Worm (Caenorhabditis elegans) whole organism, young adult: ENCODE data around the gene lgmn-1.

Source experiments
- F10E7.11 ChIP-seq: sonication (generic microtip); optimal IDR thresholded peaks from 2 replicates; lab custom pipeline; 2017; ENCODE audit warnings: mild to moderate bottlenecking, missing genetic modification characterization, moderate library complexity, missing compliant biosample characterization
- Y53G8AR.9 ChIP-seq: fragments of 200-800 bp; sonication (Bioruptor generic); conservative IDR thresholded peaks from 2 replicates; pipeline ENCODE4 v1.3.6; 2022; ENCODE audit warnings: missing genetic modification reagents, missing genetic modification characterization, missing compliant biosample characterization
- attf-5 ChIP-seq: fragments of 200-800 bp; sonication (Bioruptor generic); optimal IDR thresholded peaks from 2 replicates; lab custom pipeline; 2018; ENCODE audit warnings: mild to moderate bottlenecking, missing genetic modification characterization, missing compliant biosample characterization
- dpl-1 ChIP-seq: fragments of 150-350 bp; optimal IDR thresholded peaks from 2 replicates; lab custom pipeline; 2014; ENCODE audit warnings: missing biosample characterization, missing genetic modification reagents, missing genetic modification characterization
- nhr-80 ChIP-seq: sonication (generic microtip); optimal IDR thresholded peaks from 2 replicates; lab custom pipeline; 2016; ENCODE audit warnings: missing genetic modification characterization, missing compliant biosample characterization
- tbx-9 ChIP-seq: sonication (generic microtip); optimal IDR thresholded peaks from 2 replicates; lab custom pipeline; 2016; ENCODE audit warnings: borderline replicate concordance, missing genetic modification characterization, inconsistent platforms, missing compliant biosample characterization

- TF ChIP-seq dpl-1 (no peak), F10E7.11 (tag; lab: Kevin White, UChicago) (no peak), tbx-9 (tag; lab: Kevin White, UChicago) (no peak), attf-5 (GFP tag; lab: Kevin White, UChicago) (no peak), nhr-80 (tag; lab: Kevin White, UChicago) (no peak), Y53G8AR.9 (no peak)
Measured at ce11 chrV:12534941-12535340, 22.1 kb downstream of the lgmn-1 start.
